Worm (Caenorhabditis elegans) whole organism, midembryonic: ENCODE results near the gene efr-3.

Source experiments
- T22C8.4 ChIP-seq: fragments of 200-800 bp; sonication (Bioruptor generic); IDR thresholded peaks from 2 replicates; pipeline ENCODE4 v1.3.6; 2022; ENCODE audit warnings: missing genetic modification characterization, missing compliant biosample characterization
- cog-1 ChIP-seq: sonication (generic microtip); optimal IDR thresholded peaks from 2 replicates; lab custom pipeline; 2016; ENCODE audit warnings: missing genetic modification characterization, missing compliant biosample characterization
- flt-1 ChIP-seq: fragments of 200-800 bp; sonication (Bioruptor generic); IDR thresholded peaks from 2 replicates; pipeline ENCODE4 v1.3.6; 2022; ENCODE audit warnings: missing genetic modification characterization, missing compliant biosample characterization
- klf-2 ChIP-seq: fragments of 200-800 bp; sonication (Bioruptor generic); conservative IDR thresholded peaks from 2 replicates; pipeline ENCODE4 v1.3.6; 2022; ENCODE audit warnings: missing genetic modification reagents, missing genetic modification characterization, missing compliant biosample characterization
- med-1 ChIP-seq: sonication (generic microtip); optimal IDR thresholded peaks from 2 replicates; lab custom pipeline; 2017; ENCODE audit warnings: missing genetic modification characterization, mild to moderate bottlenecking, missing compliant biosample characterization, antibody characterized with exemption, missing genetic modification reagents; ENCODE audit not compliant: insufficient read depth
- ref-1 ChIP-seq: fragments of 200-800 bp; sonication (Bioruptor generic); conservative IDR thresholded peaks from 2 replicates; pipeline ENCODE4 v1.3.6; 2022; ENCODE audit warnings: missing genetic modification reagents, missing genetic modification characterization, missing compliant biosample characterization
- tab-1 ChIP-seq: fragments of 200-800 bp; sonication (Bioruptor generic); IDR thresholded peaks from 2 replicates; pipeline ENCODE4 v1.3.6; 2022; ENCODE audit warnings: missing genetic modification characterization, missing compliant biosample characterization
- ztf-23 ChIP-seq: fragments of 200-800 bp; sonication (Bioruptor generic); IDR thresholded peaks from 2 replicates; pipeline ENCODE4 v1.3.6; 2022; ENCODE audit warnings: missing genetic modification reagents, missing genetic modification characterization, missing compliant biosample characterization
- ztf-29 ChIP-seq: fragments of 200-800 bp; sonication (Bioruptor generic); IDR thresholded peaks from 2 replicates; pipeline ENCODE4 v1.3.6; 2022; ENCODE audit warnings: missing genetic modification reagents, missing genetic modification characterization, missing compliant biosample characterization

Gene efr-3

DNA sequence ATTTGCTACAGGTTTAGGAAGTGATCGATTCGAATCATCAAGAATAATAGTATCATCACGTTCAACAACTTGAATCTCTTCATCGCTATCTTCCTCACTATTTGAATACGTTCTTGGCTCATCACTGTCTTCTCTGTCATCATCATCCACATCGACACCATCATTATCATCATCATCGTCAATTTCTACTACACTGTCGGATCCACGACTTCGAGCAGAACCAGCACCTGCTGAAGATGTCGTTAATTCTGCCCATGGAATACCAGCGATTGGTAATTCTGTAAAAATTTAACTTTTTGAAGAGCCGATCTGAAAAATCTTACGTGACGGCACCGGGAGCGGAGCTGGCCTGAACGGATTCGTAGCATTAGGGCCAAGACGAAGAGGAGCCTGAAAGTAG, 29.0 kb upstream of the efr-3 start:
- TF ChIP-seq med-1 (GFP tag; lab: Kevin White, UChicago), result no peak
- TF ChIP-seq cog-1 (tag; lab: Kevin White, UChicago), result no peak
- TF ChIP-seq ztf-29 (GFP tag; lab: Robert Waterston, UW), result no peak
- TF ChIP-seq ref-1, result no peak
- TF ChIP-seq tab-1 (GFP tag; lab: Robert Waterston, UW), result no peak
- no peak for TF ChIP-seq klf-2 (GFP tag; lab: Robert Waterston, UW)
- TF ChIP-seq ztf-23 (GFP tag; lab: Robert Waterston, UW), result no peak
- no peak for TF ChIP-seq T22C8.4
- TF ChIP-seq flt-1 (GFP tag; lab: Robert Waterston, UW), result no peak

DNA sequence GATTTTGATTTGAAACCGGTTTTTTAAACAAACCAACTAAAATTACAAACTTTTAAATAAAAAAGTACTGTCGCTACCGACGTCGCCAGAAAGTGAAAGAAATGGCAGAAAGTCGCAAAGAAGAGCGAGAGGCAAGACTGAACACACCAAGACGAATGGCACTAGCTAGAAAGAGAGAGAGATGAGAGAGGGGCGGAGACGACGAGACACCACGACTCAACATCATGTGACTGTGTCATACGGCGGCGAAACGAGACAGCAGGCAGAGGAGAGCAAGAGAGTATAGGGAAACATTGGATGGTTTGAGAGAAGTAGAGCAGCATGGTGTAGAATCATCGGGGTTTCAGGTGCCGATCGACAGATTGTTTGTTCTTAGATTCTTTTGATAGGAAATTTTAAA, 27.4 kb upstream of the efr-3 start:
- TF ChIP-seq ztf-23 (GFP tag; lab: Robert Waterston, UW) (no peak; the same call in 1 of the 2 replicates), ztf-29 (GFP tag; lab: Robert Waterston, UW) (no peak), klf-2 (GFP tag; lab: Robert Waterston, UW) (no peak), med-1 (GFP tag; lab: Kevin White, UChicago) (no peak), tab-1 (GFP tag; lab: Robert Waterston, UW) (0 out of 2 replicates have a peak, but pooled peaks have one; percentile 11), flt-1 (GFP tag; lab: Robert Waterston, UW) (0 out of 2 replicates have a peak, but pooled peaks have one; percentile 51), cog-1 (tag; lab: Kevin White, UChicago) (peak; percentile 68), T22C8.4 (no peak), ref-1 (no peak)

- TF ChIP-seq T22C8.4 (peak; percentile 84), tab-1 (GFP tag; lab: Robert Waterston, UW) (0 out of 2 replicates have a peak, but pooled peaks have one; percentile 13), klf-2 (GFP tag; lab: Robert Waterston, UW) (no peak), flt-1 (GFP tag; lab: Robert Waterston, UW) (0 out of 2 replicates have a peak, but pooled peaks have one; percentile 11), ztf-23 (GFP tag; lab: Robert Waterston, UW) (no peak; the same call in 1 of the 2 replicates), med-1 (GFP tag; lab: Kevin White, UChicago) (no peak), ztf-29 (GFP tag; lab: Robert Waterston, UW) (no peak), ref-1 (no peak), cog-1 (tag; lab: Kevin White, UChicago) (no peak)
Measured at ce11 chrII:6347341-6348118, 26.6 kb upstream of the efr-3 start, which contains the start of gene lgg-1. lgg-1 (minus strand) TSS chrII:6347719.

ce11 chrII:6346551-6347079, 25.7 kb upstream of the efr-3 start:
- TF ChIP-seq T22C8.4 (no peak), flt-1 (GFP tag; lab: Robert Waterston, UW) (no peak), med-1 (GFP tag; lab: Kevin White, UChicago) (no peak), cog-1 (tag; lab: Kevin White, UChicago) (no peak), ztf-23 (GFP tag; lab: Robert Waterston, UW) (no peak), ztf-29 (GFP tag; lab: Robert Waterston, UW) (no peak), ref-1 (no peak), tab-1 (GFP tag; lab: Robert Waterston, UW) (no peak), klf-2 (GFP tag; lab: Robert Waterston, UW) (no peak)

- no peak for TF ChIP-seq cog-1 (tag; lab: Kevin White, UChicago)
- no peak for TF ChIP-seq T22C8.4
- no peak for TF ChIP-seq ztf-29 (GFP tag; lab: Robert Waterston, UW)
- TF ChIP-seq flt-1 (GFP tag; lab: Robert Waterston, UW), result no peak
- no peak for TF ChIP-seq tab-1 (GFP tag; lab: Robert Waterston, UW)
- TF ChIP-seq klf-2 (GFP tag; lab: Robert Waterston, UW), result no peak
- 0 out of 2 replicates have a peak, but pooled peaks have one; percentile 21 for TF ChIP-seq ztf-23 (GFP tag; lab: Robert Waterston, UW)
Measured at ce11 chrII:6345195-6346158, 24.5 kb upstream of the efr-3 start, which contains the start of gene C32D5.8. C32D5.8 (minus strand) TSS chrII:6345964.

- TF ChIP-seq ref-1, result no peak
- TF ChIP-seq klf-2 (GFP tag; lab: Robert Waterston, UW), result no peak
- no peak for TF ChIP-seq ztf-23 (GFP tag; lab: Robert Waterston, UW)
- no peak for TF ChIP-seq tab-1 (GFP tag; lab: Robert Waterston, UW)
- TF ChIP-seq cog-1 (tag; lab: Kevin White, UChicago), result no peak
- TF ChIP-seq ztf-29 (GFP tag; lab: Robert Waterston, UW), result no peak
- no peak for TF ChIP-seq T22C8.4
- no peak for TF ChIP-seq med-1 (GFP tag; lab: Kevin White, UChicago)
- TF ChIP-seq flt-1 (GFP tag; lab: Robert Waterston, UW), result no peak
Measured at ce11 chrII:6344513-6344912, 23.6 kb upstream of the efr-3 start.

ce11 chrII:6343893-6344292, 22.9 kb upstream of the efr-3 start, which contains the start of gene txt-18:
txt-18 (plus strand) TSS chrII:6344072.
- no peak for TF ChIP-seq T22C8.4
- TF ChIP-seq klf-2 (GFP tag; lab: Robert Waterston, UW), result no peak
- no peak for TF ChIP-seq flt-1 (GFP tag; lab: Robert Waterston, UW)
- no peak for TF ChIP-seq tab-1 (GFP tag; lab: Robert Waterston, UW)
- no peak for TF ChIP-seq cog-1 (tag; lab: Kevin White, UChicago)
- no peak for TF ChIP-seq ref-1
- no peak for TF ChIP-seq ztf-23 (GFP tag; lab: Robert Waterston, UW)
- no peak for TF ChIP-seq ztf-29 (GFP tag; lab: Robert Waterston, UW)

DNA sequence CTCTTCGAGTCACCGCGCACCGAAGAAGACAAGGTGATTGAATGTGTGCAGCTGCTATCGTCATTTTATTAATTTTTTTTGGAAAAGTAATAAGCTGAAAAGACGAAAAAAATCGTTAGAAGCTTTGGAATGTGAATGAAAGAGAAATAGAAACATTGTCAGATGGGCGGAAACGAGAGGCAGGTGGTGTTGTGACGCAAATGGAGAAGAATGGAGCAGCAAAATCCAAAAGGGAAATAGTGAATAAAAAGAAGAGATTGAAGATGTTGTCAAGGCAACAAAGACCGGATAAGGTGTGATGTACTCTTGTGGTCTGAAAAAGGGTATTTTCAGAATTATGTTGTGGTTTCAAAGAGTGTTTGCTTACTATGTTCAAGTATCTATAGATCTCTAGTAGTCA, 21.5 kb upstream of the efr-3 start:
- no peak for TF ChIP-seq klf-2 (GFP tag; lab: Robert Waterston, UW)
- TF ChIP-seq cog-1 (tag; lab: Kevin White, UChicago), result no peak
- TF ChIP-seq ref-1, result no peak
- TF ChIP-seq tab-1 (GFP tag; lab: Robert Waterston, UW), result no peak
- TF ChIP-seq ztf-23 (GFP tag; lab: Robert Waterston, UW), result no peak
- TF ChIP-seq ztf-29 (GFP tag; lab: Robert Waterston, UW), result no peak
- no peak for TF ChIP-seq flt-1 (GFP tag; lab: Robert Waterston, UW)
